Fruit fly (Drosophila melanogaster) whole organism, embryonic: Measurements from ENCODE around the gene Sys1.
A peak's percentile ranks its signal among the peaks of the same experiment; 100 is the strongest.

Experiments
- Aef1 ChIP-seq: fragments of 200-800 bp; sonication (Bioruptor generic); IDR thresholded peaks from 3 replicates; pipeline ENCODE4 v1.3.6; 2022; ENCODE audit warnings: missing biosample characterization, missing genetic modification characterization
- CG1024 ChIP-seq: fragments of 200-800 bp; sonication (Bioruptor generic); IDR thresholded peaks from 2 replicates; pipeline ENCODE4 v1.3.6; 2022; ENCODE audit warnings: missing biosample characterization, missing genetic modification characterization
- CG12942 ChIP-seq: fragments of 200-800 bp; sonication (Bioruptor generic); optimal IDR thresholded peaks from 3 replicates; lab custom pipeline; 2016; ENCODE audit warnings: missing biosample characterization, missing genetic modification characterization
- CG14050 ChIP-seq: fragments of 200-800 bp; sonication (Bioruptor generic); IDR thresholded peaks from 3 replicates; pipeline ENCODE4 v1.3.6; 2022; ENCODE audit warnings: missing biosample characterization, missing genetic modification characterization
- CG15479 ChIP-seq: fragments of 200-800 bp; sonication (Bioruptor generic); optimal IDR thresholded peaks from 3 replicates; lab custom pipeline; 2019; ENCODE audit warnings: missing biosample characterization, mild to moderate bottlenecking, missing genetic modification characterization, moderate library complexity
- CG1647 ChIP-seq: fragments of 200-800 bp; sonication (Bioruptor generic); optimal IDR thresholded peaks from 3 replicates; lab custom pipeline; 2016; ENCODE audit warnings: missing biosample characterization, missing genetic modification characterization
- CG17568 ChIP-seq: fragments of 200-800 bp; sonication (Bioruptor generic); optimal IDR thresholded peaks from 2 replicates; lab custom pipeline; 2018; ENCODE audit warnings: missing biosample characterization, mild to moderate bottlenecking, missing genetic modification characterization, moderate library complexity
- CG31388 ChIP-seq: fragments of 200-800 bp; sonication (Bioruptor generic); optimal IDR thresholded peaks from 2 replicates; lab custom pipeline; 2016; ENCODE audit warnings: missing biosample characterization, missing genetic modification characterization
- CG32532 ChIP-seq: fragments of 200-800 bp; sonication (Bioruptor generic); IDR thresholded peaks from 2 replicates; pipeline ENCODE4 v1.3.6; 2022; ENCODE audit warnings: missing biosample characterization, missing genetic modification characterization
- CG33557 ChIP-seq: fragments of 200-800 bp; sonication (Bioruptor generic); optimal IDR thresholded peaks from 2 replicates; lab custom pipeline; 2019; ENCODE audit warnings: missing biosample characterization, mild to moderate bottlenecking, missing genetic modification characterization, moderate library complexity
- CG4404 ChIP-seq: fragments of 200-800 bp; sonication (Bioruptor generic); IDR thresholded peaks from 2 replicates; pipeline ENCODE4 v1.3.6; 2022; ENCODE audit warnings: missing biosample characterization, missing genetic modification characterization
- CG4854 ChIP-seq: fragments of 200-800 bp; sonication (Bioruptor generic); optimal IDR thresholded peaks from 2 replicates; lab custom pipeline; 2016; ENCODE audit warnings: missing biosample characterization, missing genetic modification characterization, inconsistent platforms
- CG5180 ChIP-seq: fragments of 200-800 bp; sonication (Bioruptor generic); optimal IDR thresholded peaks from 3 replicates; lab custom pipeline; 2017; ENCODE audit warnings: missing biosample characterization, missing genetic modification characterization, mild to moderate bottlenecking, moderate library complexity, missing genetic modification reagents
- CG5953 ChIP-seq: fragments of 200-800 bp; sonication (Bioruptor generic); IDR thresholded peaks from 2 replicates; pipeline ENCODE4 v1.3.6; 2022; ENCODE audit warnings: missing biosample characterization, missing genetic modification characterization
- CG6683 ChIP-seq: fragments of 200-800 bp; sonication (Bioruptor generic); optimal IDR thresholded peaks from 2 replicates; lab custom pipeline; 2017; ENCODE audit warnings: missing biosample characterization, mild to moderate bottlenecking, missing genetic modification characterization, missing genetic modification reagents
- CG6689 ChIP-seq: fragments of 200-800 bp; sonication (Bioruptor generic); IDR thresholded peaks from 2 replicates; pipeline ENCODE4 v1.3.6; 2022; ENCODE audit warnings: missing biosample characterization, missing genetic modification characterization
- CG7271 ChIP-seq: fragments of 200-800 bp; sonication (Bioruptor generic); optimal IDR thresholded peaks from 2 replicates; lab custom pipeline; 2018; ENCODE audit warnings: missing biosample characterization, mild to moderate bottlenecking, missing genetic modification characterization, moderate library complexity
- CG7745 ChIP-seq: fragments of 200-800 bp; sonication (Bioruptor generic); optimal IDR thresholded peaks from 2 replicates; lab custom pipeline; 2018; ENCODE audit warnings: missing biosample characterization, mild to moderate bottlenecking, missing genetic modification characterization, moderate library complexity
- CG8478 ChIP-seq: fragments of >200 bp; optimal IDR thresholded peaks from 2 replicates; lab custom pipeline; 2018
- CG8765 ChIP-seq: fragments of 200-800 bp; sonication (Bioruptor generic); IDR thresholded peaks from 2 replicates; pipeline ENCODE4 v1.3.6; 2022; ENCODE audit warnings: missing biosample characterization, missing genetic modification characterization
- CG9817 ChIP-seq: fragments of 200-800 bp; sonication (Bioruptor generic); optimal IDR thresholded peaks from 2 replicates; lab custom pipeline; 2018; ENCODE audit warnings: missing biosample characterization, mild to moderate bottlenecking, missing genetic modification characterization, moderate library complexity
- CkIIα-i1 ChIP-seq: fragments of 200-800 bp; sonication (Bioruptor generic); IDR thresholded peaks from 2 replicates; pipeline ENCODE4 v1.3.6; 2022; ENCODE audit warnings: missing biosample characterization, missing genetic modification characterization
- Dek ChIP-seq: fragments of 200-800 bp; sonication (Bioruptor generic); optimal IDR thresholded peaks from 3 replicates; lab custom pipeline; 2019; ENCODE audit warnings: missing biosample characterization, mild to moderate bottlenecking, missing genetic modification characterization, moderate library complexity
- Dll ChIP-seq: fragments of 200-800 bp; sonication (Bioruptor generic); IDR thresholded peaks from 4 replicates; pipeline ENCODE4 v1.3.6; 2022; ENCODE audit warnings: missing biosample characterization, missing genetic modification characterization; ENCODE audit not compliant: partially characterized antibody
- Dref ChIP-seq: fragments of 200-800 bp; sonication (Bioruptor generic); IDR thresholded peaks from 2 replicates; pipeline ENCODE4 v1.3.6; 2022; ENCODE audit warnings: missing biosample characterization, missing genetic modification characterization
- Ets97D ChIP-seq: fragments of 200-800 bp; sonication (Bioruptor generic); optimal IDR thresholded peaks from 3 replicates; lab custom pipeline; 2016; ENCODE audit warnings: missing biosample characterization, missing genetic modification characterization
- GATAe ChIP-seq: fragments of 200-800 bp; sonication (Bioruptor generic); conservative IDR thresholded peaks from 2 replicates; pipeline ENCODE4 v1.3.6; 2022; ENCODE audit warnings: missing biosample characterization, missing genetic modification characterization
- HHEX ChIP-seq: fragments of 200-800 bp; sonication (Bioruptor generic); optimal IDR thresholded peaks from 3 replicates; lab custom pipeline; 2017; ENCODE audit warnings: missing biosample characterization, mild to moderate bottlenecking, missing genetic modification characterization, missing genetic modification reagents
- Hey ChIP-seq: fragments of 200-800 bp; sonication (Bioruptor generic); optimal IDR thresholded peaks from 3 replicates; lab custom pipeline; 2018; ENCODE audit warnings: missing biosample characterization, mild to moderate bottlenecking, missing genetic modification characterization
- Hmr ChIP-seq: fragments of 200-800 bp; sonication (Bioruptor generic); optimal IDR thresholded peaks from 3 replicates; lab custom pipeline; 2017; ENCODE audit warnings: mild to moderate bottlenecking, missing biosample characterization, missing genetic modification reagents, missing genetic modification characterization
- Hr51 ChIP-seq, 2 experiments: fragments of 200-800 bp; sonication (Bioruptor generic); optimal IDR thresholded peaks; 2 replicates in 1 of 2; 3 replicates in 1 of 2; lab custom pipeline; 2016 to 2018; ENCODE audit warnings: missing biosample characterization in 2 of 2, missing genetic modification characterization in 2 of 2, mild to moderate bottlenecking in 1 of 2, moderate library complexity in 1 of 2
- MBD-R2 ChIP-seq: fragments of 200-800 bp; sonication (Bioruptor generic); IDR thresholded peaks from 2 replicates; pipeline ENCODE4 v1.3.6; 2022; ENCODE audit warnings: missing biosample characterization, missing genetic modification characterization
- Nf-YB ChIP-seq: fragments of 200-800 bp; sonication (Bioruptor generic); optimal IDR thresholded peaks from 3 replicates; lab custom pipeline; 2019; ENCODE audit warnings: missing biosample characterization, mild to moderate bottlenecking, missing genetic modification characterization, moderate library complexity
- Stat92E ChIP-seq, 3 experiments: fragments of >200 bp in 2 of 3; fragments of 200-800 bp in 1 of 3; sonication (Bioruptor generic) in 1 of 3; optimal IDR thresholded peaks; 2 replicates each; lab custom pipeline; 2017 to 2019; ENCODE audit warnings: missing biosample characterization in 3 of 3, missing genetic modification characterization in 3 of 3, mild to moderate bottlenecking in 1 of 3, moderate library complexity in 1 of 3
- bowl ChIP-seq: fragments of 200-800 bp; sonication (Bioruptor generic); IDR thresholded peaks from 2 replicates; pipeline ENCODE4 v1.3.6; 2022; ENCODE audit warnings: missing biosample characterization, missing genetic modification characterization
- ci ChIP-seq: fragments of 200-800 bp; sonication (Bioruptor generic); IDR thresholded peaks from 3 replicates; pipeline ENCODE4 v1.3.6; 2022; ENCODE audit warnings: missing biosample characterization, missing genetic modification characterization
- disco-r ChIP-seq: fragments of 200-800 bp; sonication (Bioruptor generic); optimal IDR thresholded peaks from 2 replicates; lab custom pipeline; 2016; ENCODE audit warnings: missing biosample characterization, missing genetic modification characterization
- dysf ChIP-seq: fragments of 200-800 bp; sonication (Bioruptor generic); IDR thresholded peaks from 3 replicates; pipeline ENCODE4 v1.3.6; 2022; ENCODE audit warnings: missing biosample characterization, missing genetic modification characterization
- ewg ChIP-seq: fragments of 200-800 bp; sonication (Bioruptor generic); optimal IDR thresholded peaks from 3 replicates; lab custom pipeline; 2017; ENCODE audit warnings: mild to moderate bottlenecking, missing biosample characterization, missing genetic modification reagents, missing genetic modification characterization
- fd102C ChIP-seq: fragments of 200-800 bp; sonication (Bioruptor generic); optimal IDR thresholded peaks from 2 replicates; lab custom pipeline; 2018; ENCODE audit warnings: missing biosample characterization, mild to moderate bottlenecking, missing genetic modification characterization, moderate library complexity
- kay ChIP-seq: fragments of 200-800 bp; sonication (Bioruptor generic); optimal IDR thresholded peaks from 2 replicates; lab custom pipeline; 2016; ENCODE audit warnings: missing biosample characterization, missing genetic modification characterization
- ken ChIP-seq: fragments of 200-800 bp; sonication (Bioruptor generic); IDR thresholded peaks from 3 replicates; pipeline ENCODE4 v1.3.6; 2022; ENCODE audit warnings: missing biosample characterization, missing genetic modification characterization
- lola ChIP-seq, 3 experiments: fragments of >200 bp in 2 of 3; fragments of 200-800 bp in 1 of 3; sonication (Bioruptor generic) in 1 of 3; optimal IDR thresholded peaks; 2 replicates each; lab custom pipeline; 2017 to 2019; ENCODE audit warnings: missing biosample characterization in 3 of 3, missing genetic modification characterization in 3 of 3, mild to moderate bottlenecking in 1 of 3, moderate library complexity in 1 of 3
- nom ChIP-seq: fragments of 200-800 bp; sonication (Bioruptor generic); optimal IDR thresholded peaks from 2 replicates; lab custom pipeline; 2017; ENCODE audit warnings: missing biosample characterization, missing genetic modification characterization, mild to moderate bottlenecking, moderate library complexity, missing genetic modification reagents
- prd ChIP-seq, 3 experiments: fragments of >200 bp in 2 of 3; fragments of 200-800 bp in 1 of 3; sonication (Bioruptor generic) in 1 of 3; optimal IDR thresholded peaks in 2 of 3; IDR thresholded peaks in 1 of 3; 2 replicates in 2 of 3; 3 replicates in 1 of 3; pipeline versions ENCODE4 v1.3.6 to Lab custom; 2017 to 2022; ENCODE audit warnings: missing biosample characterization in 1 of 3, missing genetic modification characterization in 1 of 3
- rib ChIP-seq: fragments of 200-800 bp; sonication (Bioruptor generic); IDR thresholded peaks from 2 replicates; pipeline ENCODE4 v1.3.6; 2022; ENCODE audit warnings: missing biosample characterization, missing genetic modification characterization
- sd ChIP-seq: fragments of 200-800 bp; sonication (Bioruptor generic); optimal IDR thresholded peaks from 3 replicates; lab custom pipeline; 2018; ENCODE audit warnings: missing biosample characterization, mild to moderate bottlenecking, missing genetic modification characterization, moderate library complexity
- sr ChIP-seq: fragments of 200-800 bp; sonication (Bioruptor generic); IDR thresholded peaks from 3 replicates; pipeline ENCODE4 v1.3.6; 2022; ENCODE audit warnings: missing biosample characterization, missing genetic modification characterization
- stwl ChIP-seq: fragments of 200-800 bp; sonication (Bioruptor generic); optimal IDR thresholded peaks from 3 replicates; lab custom pipeline; 2018; ENCODE audit warnings: missing biosample characterization, mild to moderate bottlenecking, missing genetic modification characterization, moderate library complexity
- tx ChIP-seq: fragments of 200-800 bp; sonication (Bioruptor generic); optimal IDR thresholded peaks from 2 replicates; lab custom pipeline; 2016; ENCODE audit warnings: missing biosample characterization, missing genetic modification characterization
- yki ChIP-seq: fragments of >200 bp; optimal IDR thresholded peaks from 3 replicates; lab custom pipeline; 2018

Sys1 gene

DNA sequence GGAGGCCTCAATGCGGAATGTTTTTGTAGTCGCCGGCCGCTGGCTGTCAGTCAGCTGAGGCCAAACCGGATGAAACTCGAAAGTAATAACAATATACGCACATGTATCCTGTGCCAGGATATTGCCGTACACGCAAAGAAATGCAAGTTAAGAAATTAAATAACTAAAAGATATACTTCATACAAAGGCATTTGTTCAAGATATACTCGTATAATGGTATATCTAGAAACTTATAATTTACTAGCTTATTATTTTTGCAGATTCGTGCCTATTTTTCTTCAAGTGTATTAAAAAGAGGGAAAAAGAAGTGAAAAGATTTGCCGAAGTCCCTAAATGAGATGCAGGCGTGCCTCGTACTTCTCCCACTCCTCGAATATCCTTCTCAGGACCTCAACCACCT lies 30.7 kb downstream of the Sys1 start (continued):
- TF ChIP-seq CG32532 (no peak), MBD-R2 (GFP tag; lab: Robert Waterston, UW) (no peak), Dll (GFP tag; lab: Robert Waterston, UW) (no peak), CG6689 (GFP tag; lab: Robert Waterston, UW) (no peak), CG5953 (GFP tag; lab: Robert Waterston, UW) (no peak), Aef1 (GFP tag; lab: Robert Waterston, UW) (no peak), Hr51 (GFP tag; optimal IDR thresholded peaks at IDR 0.05; lab: Kevin White, UChicago) (no peak), CG1024 (GFP tag; lab: Robert Waterston, UW) (no peak), disco-r (GFP tag; lab: Kevin White, UChicago) (no peak), Hey (tag; lab: Kevin White, UChicago) (no peak), CkIIα-i1 (GFP tag; lab: Robert Waterston, UW) (no peak), CG1647 (GFP tag; lab: Kevin White, UChicago) (no peak), CG4404 (peak; percentile 65), CG33557 (GFP tag; lab: Kevin White, UChicago) (no peak), Dref (GFP tag; lab: Robert Waterston, UW) (0 out of 2 replicates have a peak, but pooled peaks have one; percentile 1), tx (no peak), GATAe (GFP tag; lab: Robert Waterston, UW) (no peak), Hmr (GFP tag; lab: Kevin White, UChicago) (no peak), CG7745 (tag; lab: Kevin White, UChicago) (no peak), Stat92E (GFP tag; optimal IDR thresholded peaks at IDR 0.05; lab: Kevin White, UChicago) (no peak), ewg (no peak), prd (optimal IDR thresholded peaks at IDR 0.05; lab: Kevin White, UChicago) (no peak), prd (GFP tag; IDR thresholded peaks at IDR 0.05; lab: Robert Waterston, UW) (peak; percentile 84), Ets97D (GFP tag; lab: Kevin White, UChicago) (no peak), CG8765 (GFP tag; lab: Robert Waterston, UW) (peak; percentile 65), nom (GFP tag; lab: Kevin White, UChicago) (no peak), ci (0 out of 3 replicates have a peak, but pooled peaks have one; percentile 11), fd102C (GFP tag; lab: Kevin White, UChicago) (peak; percentile 79), kay (GFP tag; lab: Kevin White, UChicago) (no peak), CG12942 (GFP tag; lab: Kevin White, UChicago) (no peak), rib (GFP tag; lab: Robert Waterston, UW) (no peak), CG8478 (lab: Kevin White, UChicago) (no peak), CG31388 (GFP tag; lab: Kevin White, UChicago) (no peak), CG17568 (GFP tag; lab: Kevin White, UChicago) (no peak), CG4854 (GFP tag; lab: Kevin White, UChicago) (no peak), sd (tag; lab: Kevin White, UChicago) (no peak), dysf (GFP tag; lab: Robert Waterston, UW) (no peak), lola (GFP tag; optimal IDR thresholded peaks at IDR 0.05; lab: Kevin White, UChicago) (peak in 1 of 3 experiments; percentile 56), Nf-YB (no peak), CG14050 (GFP tag; lab: Robert Waterston, UW) (no peak), HHEX (no peak), ken (GFP tag; lab: Robert Waterston, UW) (no peak), bowl (GFP tag; lab: Robert Waterston, UW) (no peak), CG6683 (GFP tag; lab: Kevin White, UChicago) (no peak), CG7271 (tag; lab: Kevin White, UChicago) (peak; percentile 58), CG9817 (tag; lab: Kevin White, UChicago) (no peak), Dek (tag; lab: Kevin White, UChicago) (no peak), stwl (tag; lab: Kevin White, UChicago) (no peak), yki (lab: Kevin White, UChicago) (no peak), CG15479 (GFP tag; lab: Kevin White, UChicago) (peak; percentile 67), sr (GFP tag; lab: Robert Waterston, UW) (no peak), CG5180 (GFP tag; lab: Kevin White, UChicago) (no peak)
